Worm (Caenorhabditis elegans) whole organism, L3 larva: ENCODE data around the gene ani-3.

ENCODE experiments used
- ZK546.5 ChIP-seq: sonication (generic microtip); optimal IDR thresholded peaks from 2 replicates; lab custom pipeline; 2017; ENCODE audit warnings: missing biosample characterization, missing genetic modification characterization
- ama-1 ChIP-seq: fragments of 150-350 bp; optimal IDR thresholded peaks from 2 replicates; lab custom pipeline; 2018
- egl-27 ChIP-seq: sonication (generic microtip); optimal IDR thresholded peaks from 4 replicates; lab custom pipeline; 2017; ENCODE audit warnings: missing biosample characterization, missing genetic modification reagents, missing genetic modification characterization
- pqm-1 ChIP-seq: fragments of 150-350 bp; optimal IDR thresholded peaks from 2 replicates; lab custom pipeline; 2017; ENCODE audit warnings: missing biosample characterization, missing genetic modification characterization, inconsistent platforms
- skn-1 ChIP-seq: fragments of 150-350 bp; optimal IDR thresholded peaks from 2 replicates; lab custom pipeline; 2014; ENCODE audit warnings: missing biosample characterization, missing genetic modification characterization
- tbx-2 ChIP-seq: sonication (generic microtip); optimal IDR thresholded peaks from 2 replicates; lab custom pipeline; 2016; ENCODE audit warnings: mild to moderate bottlenecking, missing genetic modification characterization, missing compliant biosample characterization

DNA sequence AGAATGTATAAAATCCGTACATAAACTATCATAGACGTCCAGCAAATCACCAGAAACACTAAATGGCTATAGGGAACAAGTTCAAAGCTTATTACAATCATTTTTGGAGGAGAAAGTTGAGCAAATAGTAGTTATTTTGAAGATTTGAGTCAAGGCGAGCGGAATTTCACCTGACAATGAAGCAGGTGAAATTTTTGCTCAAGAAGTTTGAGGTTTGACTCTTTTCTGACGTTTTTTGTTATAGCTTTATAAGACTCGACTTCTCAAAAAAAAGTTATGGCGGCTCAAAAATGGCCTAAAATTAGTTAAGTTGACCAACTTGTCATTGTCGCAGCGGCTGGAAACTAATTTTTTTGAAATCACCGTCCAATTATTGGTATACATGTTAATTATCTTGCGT is 11.3 kb downstream of the ani-3 start, which contains the start of gene srv-3:
- TF ChIP-seq ama-1 (lab: Kevin White, UChicago) (no peak), egl-27 (tag; lab: Kevin White, UChicago) (no peak), skn-1 (tag; lab: Kevin White, UChicago) (no peak), pqm-1 (tag; lab: Kevin White, UChicago) (no peak), tbx-2 (tag; lab: Kevin White, UChicago) (no peak), ZK546.5 (tag; lab: Kevin White, UChicago) (no peak)
